Worm (Caenorhabditis elegans) whole organism, young adult: ENCODE results near the gene R09H10.5.

Experiments used
- C17E4.6 ChIP-seq: fragments of 200-800 bp; sonication (Bioruptor generic); IDR thresholded peaks from 2 replicates; pipeline ENCODE4 v1.3.6; 2022; ENCODE audit warnings: missing genetic modification reagents, missing genetic modification characterization, missing compliant biosample characterization
- F10E7.11 ChIP-seq: sonication (generic microtip); optimal IDR thresholded peaks from 2 replicates; lab custom pipeline; 2017; ENCODE audit warnings: mild to moderate bottlenecking, missing genetic modification characterization, moderate library complexity, missing compliant biosample characterization
- K11D2.4 ChIP-seq: fragments of 200-800 bp; sonication (Bioruptor generic); IDR thresholded peaks from 2 replicates; pipeline ENCODE4 v1.3.6; 2022; ENCODE audit warnings: missing genetic modification reagents, missing genetic modification characterization, missing compliant biosample characterization
- K12H6.12 ChIP-seq: fragments of 200-800 bp; sonication (Bioruptor generic); optimal IDR thresholded peaks from 2 replicates; lab custom pipeline; 2018; ENCODE audit warnings: mild to moderate bottlenecking, missing genetic modification characterization, missing compliant biosample characterization
- T07F8.4 ChIP-seq: sonication (generic microtip); optimal IDR thresholded peaks from 2 replicates; lab custom pipeline; 2016; ENCODE audit warnings: mild to moderate bottlenecking, missing genetic modification characterization, moderate library complexity, missing compliant biosample characterization
- Y53F4B.3 ChIP-seq: fragments of 200-800 bp; sonication (Bioruptor generic); IDR thresholded peaks from 2 replicates; pipeline ENCODE4 v1.3.6; 2022; ENCODE audit warnings: missing genetic modification reagents, missing genetic modification characterization, missing compliant biosample characterization
- ZK185.1 ChIP-seq: sonication (generic microtip); optimal IDR thresholded peaks from 2 replicates; lab custom pipeline; 2016; ENCODE audit warnings: mild to moderate bottlenecking, missing genetic modification characterization, missing compliant biosample characterization; ENCODE audit not compliant: poor library complexity, severe bottlenecking
- ama-1 ChIP-seq, 3 experiments: fragments of 150-350 bp in 1 of 3; sonication (generic microtip) in 2 of 3; optimal IDR thresholded peaks; 2 replicates each; lab custom pipeline; 2014 to 2018; ENCODE audit warnings: missing biosample characterization in 2 of 3, missing genetic modification characterization in 2 of 3, missing genetic modification reagents in 2 of 3
- athp-1 ChIP-seq: sonication (generic microtip); optimal IDR thresholded peaks from 2 replicates; lab custom pipeline; 2017; ENCODE audit warnings: mild to moderate bottlenecking, missing genetic modification characterization, missing compliant biosample characterization
- attf-6 ChIP-seq: fragments of 200-800 bp; sonication (Bioruptor generic); IDR thresholded peaks from 2 replicates; pipeline ENCODE4 v1.3.6; 2022; ENCODE audit warnings: missing genetic modification reagents, missing genetic modification characterization, missing compliant biosample characterization
- bed-1 ChIP-seq: fragments of 200-800 bp; sonication (Bioruptor generic); IDR thresholded peaks from 2 replicates; pipeline ENCODE4 v1.3.6; 2022; ENCODE audit warnings: missing genetic modification reagents, missing genetic modification characterization, missing compliant biosample characterization
- bed-2 ChIP-seq: fragments of 200-800 bp; sonication (Bioruptor generic); IDR thresholded peaks from 2 replicates; pipeline ENCODE4 v1.3.6; 2022; ENCODE audit warnings: missing genetic modification reagents, missing genetic modification characterization, missing compliant biosample characterization
- cebp-1 ChIP-seq, 2 experiments: fragments of 200-800 bp in 1 of 2; sonication (Bioruptor generic) in 1 of 2; sonication (generic microtip) in 1 of 2; IDR thresholded peaks in 1 of 2; optimal IDR thresholded peaks in 1 of 2; 2 replicates each; pipeline versions ENCODE4 v1.3.6 to Lab custom; 2017 to 2022; ENCODE audit warnings: missing compliant biosample characterization in 2 of 2, missing genetic modification characterization in 2 of 2, mild to moderate bottlenecking in 1 of 2, missing genetic modification reagents in 1 of 2, moderate library complexity in 1 of 2
- cebp-2 ChIP-seq: fragments of 200-800 bp; sonication (Bioruptor generic); IDR thresholded peaks from 2 replicates; pipeline ENCODE4 v1.3.6; 2022; ENCODE audit warnings: missing genetic modification characterization, missing compliant biosample characterization
- ceh-100 ChIP-seq: fragments of 200-800 bp; sonication (Bioruptor generic); IDR thresholded peaks from 2 replicates; pipeline ENCODE4 v1.3.6; 2022; ENCODE audit warnings: missing genetic modification reagents, missing genetic modification characterization, missing compliant biosample characterization
- ceh-27 ChIP-seq: fragments of 200-800 bp; sonication (Bioruptor generic); optimal IDR thresholded peaks from 2 replicates; lab custom pipeline; 2018; ENCODE audit warnings: mild to moderate bottlenecking, missing genetic modification characterization, moderate library complexity, missing compliant biosample characterization
- ceh-79 ChIP-seq: sonication (generic microtip); optimal IDR thresholded peaks from 2 replicates; lab custom pipeline; 2017; ENCODE audit warnings: mild to moderate bottlenecking, missing genetic modification characterization, missing compliant biosample characterization
- ceh-91 ChIP-seq: fragments of 200-800 bp; sonication (Bioruptor generic); IDR thresholded peaks from 2 replicates; pipeline ENCODE4 v1.3.6; 2022; ENCODE audit warnings: missing genetic modification reagents, missing genetic modification characterization, missing compliant biosample characterization
- chd-7 ChIP-seq: sonication (generic microtip); optimal IDR thresholded peaks from 2 replicates; lab custom pipeline; 2016; ENCODE audit warnings: mild to moderate bottlenecking, missing genetic modification characterization, moderate library complexity, missing compliant biosample characterization
- die-1 ChIP-seq: sonication (generic microtip); optimal IDR thresholded peaks from 2 replicates; lab custom pipeline; 2016; ENCODE audit warnings: missing genotype, mild to moderate bottlenecking, missing genetic modification characterization, missing compliant biosample characterization
- dpl-1 ChIP-seq: fragments of 150-350 bp; optimal IDR thresholded peaks from 2 replicates; lab custom pipeline; 2014; ENCODE audit warnings: missing biosample characterization, missing genetic modification reagents, missing genetic modification characterization
- efl-1 ChIP-seq: fragments of 150-350 bp; optimal IDR thresholded peaks from 2 replicates; lab custom pipeline; 2014; ENCODE audit warnings: missing biosample characterization, missing genetic modification reagents, missing genetic modification characterization
- egrh-3 ChIP-seq: fragments of 200-800 bp; sonication (Bioruptor generic); IDR thresholded peaks from 2 replicates; pipeline ENCODE4 v1.3.6; 2022; ENCODE audit warnings: missing genetic modification reagents, missing genetic modification characterization, missing compliant biosample characterization
- ekl-4 ChIP-seq: fragments of 200-800 bp; sonication (Bioruptor generic); IDR thresholded peaks from 2 replicates; pipeline ENCODE4 v1.3.6; 2022; ENCODE audit warnings: missing genetic modification reagents, missing genetic modification characterization, missing compliant biosample characterization
- ets-4 ChIP-seq: fragments of 200-800 bp; sonication (Bioruptor generic); optimal IDR thresholded peaks from 2 replicates; lab custom pipeline; 2018; ENCODE audit warnings: mild to moderate bottlenecking, missing genetic modification characterization, missing compliant biosample characterization
- hlh-12 ChIP-seq: sonication (generic microtip); optimal IDR thresholded peaks from 2 replicates; lab custom pipeline; 2016; ENCODE audit warnings: missing genetic modification characterization, missing compliant biosample characterization
- lin-26 ChIP-seq: fragments of 200-800 bp; sonication (Bioruptor generic); IDR thresholded peaks from 2 replicates; pipeline ENCODE4 v1.3.6; 2022; ENCODE audit warnings: missing genetic modification reagents, missing genetic modification characterization, missing compliant biosample characterization
- madf-10 ChIP-seq: sonication (generic microtip); optimal IDR thresholded peaks from 2 replicates; lab custom pipeline; 2016; ENCODE audit warnings: mild to moderate bottlenecking, missing genetic modification characterization, missing compliant biosample characterization
- mxl-1 ChIP-seq: sonication (generic microtip); optimal IDR thresholded peaks from 2 replicates; lab custom pipeline; 2016; ENCODE audit warnings: missing genetic modification characterization, missing compliant biosample characterization
- nhr-80 ChIP-seq: sonication (generic microtip); optimal IDR thresholded peaks from 2 replicates; lab custom pipeline; 2016; ENCODE audit warnings: missing genetic modification characterization, missing compliant biosample characterization
- rcor-1 ChIP-seq: fragments of 200-800 bp; sonication (Bioruptor generic); IDR thresholded peaks from 2 replicates; pipeline ENCODE4 v1.3.6; 2022; ENCODE audit warnings: missing genetic modification reagents, missing genetic modification characterization, missing compliant biosample characterization
- snpc-1.3 ChIP-seq: sonication (generic microtip); optimal IDR thresholded peaks from 2 replicates; lab custom pipeline; 2017; ENCODE audit warnings: missing genetic modification characterization, mild to moderate bottlenecking, missing compliant biosample characterization, antibody characterized with exemption, moderate library complexity, missing genotype, missing genetic modification reagents; ENCODE audit not compliant: insufficient read depth
- snpc-3.4 ChIP-seq: sonication (generic microtip); optimal IDR thresholded peaks from 2 replicates; lab custom pipeline; 2017; ENCODE audit warnings: missing genetic modification characterization, mild to moderate bottlenecking, missing compliant biosample characterization, antibody characterized with exemption, moderate library complexity, missing genotype, missing genetic modification reagents
- somi-1 ChIP-seq: fragments of 200-800 bp; sonication (Bioruptor generic); optimal IDR thresholded peaks from 2 replicates; lab custom pipeline; 2018; ENCODE audit warnings: mild to moderate bottlenecking, missing genetic modification characterization, missing compliant biosample characterization
- tbp1 ChIP-seq: fragments of 200-800 bp; sonication (Bioruptor generic); optimal IDR thresholded peaks from 2 replicates; lab custom pipeline; 2018; ENCODE audit warnings: mild to moderate bottlenecking, missing genetic modification characterization, missing compliant biosample characterization
- ztf-22 ChIP-seq: fragments of 200-800 bp; sonication (Bioruptor generic); optimal IDR thresholded peaks from 2 replicates; lab custom pipeline; 2018; ENCODE audit warnings: mild to moderate bottlenecking, missing genetic modification characterization, moderate library complexity, missing compliant biosample characterization
- ztf-25 ChIP-seq: fragments of 200-800 bp; sonication (Bioruptor generic); IDR thresholded peaks from 2 replicates; pipeline ENCODE4 v1.3.6; 2022; ENCODE audit warnings: missing genetic modification reagents, missing genetic modification characterization, missing compliant biosample characterization
- ztf-26 ChIP-seq: sonication (generic microtip); optimal IDR thresholded peaks from 2 replicates; lab custom pipeline; 2017; ENCODE audit warnings: missing genetic modification characterization, missing compliant biosample characterization
- ztf-3 ChIP-seq: fragments of 200-800 bp; sonication (Bioruptor generic); optimal IDR thresholded peaks from 2 replicates; lab custom pipeline; 2018; ENCODE audit warnings: mild to moderate bottlenecking, missing genetic modification characterization, missing compliant biosample characterization

Gene R09H10.5

ce11 chrIV:10596505-10596904 lies 32.1 kb downstream of the R09H10.5 start, which contains the start of gene C43F9.11 (continued):
- TF ChIP-seq ZK185.1 (tag; lab: Kevin White, UChicago) (no peak), ama-1 (optimal IDR thresholded peaks at IDR 0.05; lab: Kevin White, UChicago) (no peak), ama-1 (GFP tag; optimal IDR thresholded peaks at IDR 0.05; lab: Kevin White, UChicago) (no peak)

ce11 chrIV:10593570-10593969 lies 35.1 kb downstream of the R09H10.5 start, which contains the start of gene C43F9.7:
TSS of gene C43F9.7 (minus strand) at chrIV:10593670.
- TF ChIP-seq ztf-3 (GFP tag; lab: Kevin White, UChicago), result no peak
- no peak for TF ChIP-seq bed-1
- no peak for TF ChIP-seq C17E4.6 (GFP tag; lab: Robert Waterston, UW)
- no peak for TF ChIP-seq egrh-3 (GFP tag; lab: Robert Waterston, UW)
- TF ChIP-seq lin-26 (GFP tag; lab: Robert Waterston, UW), result no peak
- no peak for TF ChIP-seq tbp1 (GFP tag; lab: Kevin White, UChicago)
- TF ChIP-seq bed-2 (GFP tag; lab: Robert Waterston, UW), result no peak
- no peak for TF ChIP-seq ztf-25 (GFP tag; lab: Robert Waterston, UW)
- TF ChIP-seq chd-7 (tag; lab: Kevin White, UChicago), result no peak
- no peak for TF ChIP-seq rcor-1 (GFP tag; lab: Robert Waterston, UW)
- TF ChIP-seq ztf-26 (tag; lab: Kevin White, UChicago), result no peak

- TF ChIP-seq Y53F4B.3 (no peak), efl-1 (GFP tag; lab: Kevin White, UChicago) (no peak), ets-4 (GFP tag; lab: Kevin White, UChicago) (no peak), nhr-80 (tag; lab: Kevin White, UChicago) (no peak), lin-26 (GFP tag; lab: Robert Waterston, UW) (no peak), ztf-22 (GFP tag; lab: Kevin White, UChicago) (no peak), F10E7.11 (tag; lab: Kevin White, UChicago) (no peak), mxl-1 (tag; lab: Kevin White, UChicago) (no peak), cebp-2 (GFP tag; lab: Robert Waterston, UW) (no peak), somi-1 (GFP tag; lab: Kevin White, UChicago) (no peak), ekl-4 (GFP tag; lab: Robert Waterston, UW) (no peak), ceh-91 (no peak), snpc-1.3 (tag; lab: Kevin White, UChicago) (no peak), dpl-1 (GFP tag; lab: Kevin White, UChicago) (no peak), snpc-3.4 (tag; lab: Kevin White, UChicago) (no peak), T07F8.4 (tag; lab: Kevin White, UChicago) (no peak), die-1 (tag; lab: Kevin White, UChicago) (no peak), attf-6 (GFP tag; lab: Robert Waterston, UW) (no peak)
- TF ChIP-seq, all 124 proteins: peak for 0
These were observed 38.0 kb downstream of the R09H10.5 start, which contains the start of the genes C43F9.5 and nkb-2 for ce11 chrIV:10590649-10591048. TSS of gene C43F9.5 (minus strand) at chrIV:10590749. TSS of gene nkb-2 (plus strand) at chrIV:10590925.

ce11 chrIV:10589072-10589471 lies 39.6 kb downstream of the R09H10.5 start, which contains the start of gene C43F9.4:
TSS of gene C43F9.4 (minus strand) at chrIV:10589172.
- TF ChIP-seq ceh-27 (no peak), athp-1 (tag; lab: Kevin White, UChicago) (no peak), cebp-1 (GFP tag; IDR thresholded peaks at IDR 0.05; lab: Robert Waterston, UW) (no peak), cebp-1 (tag; optimal IDR thresholded peaks at IDR 0.05; lab: Kevin White, UChicago) (no peak), ceh-79 (tag; lab: Kevin White, UChicago) (no peak), madf-10 (tag; lab: Kevin White, UChicago) (no peak), ZK185.1 (tag; lab: Kevin White, UChicago) (no peak), K12H6.12 (tag; lab: Kevin White, UChicago) (no peak), K11D2.4 (no peak), ceh-100 (GFP tag; lab: Robert Waterston, UW) (no peak), ceh-91 (no peak), hlh-12 (tag; lab: Kevin White, UChicago) (no peak), chd-7 (tag; lab: Kevin White, UChicago) (no peak)
